Fruit fly (Drosophila melanogaster): ENCODE data around the gene nanos.

The nanos gene

DNA sequence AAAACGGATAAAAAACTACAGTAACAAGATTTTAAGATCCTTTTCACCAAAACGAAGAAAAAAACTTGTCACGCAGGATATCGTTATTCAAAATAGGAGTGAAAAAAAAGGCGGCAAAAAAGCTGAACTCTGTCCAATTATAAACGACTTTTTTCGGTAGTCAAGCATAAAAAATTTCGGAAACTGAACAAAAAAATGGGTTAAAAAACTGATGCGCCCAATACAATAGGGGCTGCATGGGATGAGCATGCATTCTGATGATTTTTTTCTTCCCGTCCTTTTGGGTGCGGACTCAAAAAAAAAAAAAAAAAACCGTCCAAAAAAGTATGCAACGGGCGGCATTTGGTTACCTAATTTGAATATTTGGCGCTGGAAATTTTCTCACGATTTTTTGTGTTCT, 17.5 kb downstream of the nanos start:
- TF ChIP-seq EcR (GFP tag; optimal IDR thresholded peaks at IDR 0.05) (no peak), psq (optimal IDR thresholded peaks at IDR 0.05) (no peak), CG8478 (optimal IDR thresholded peaks at IDR 0.05) (no peak), pan (optimal IDR thresholded peaks at IDR 0.05) (no peak), Dll (optimal IDR thresholded peaks at IDR 0.05) (no peak), usp (GFP tag; optimal IDR thresholded peaks at IDR 0.05) (no peak)

DNA sequence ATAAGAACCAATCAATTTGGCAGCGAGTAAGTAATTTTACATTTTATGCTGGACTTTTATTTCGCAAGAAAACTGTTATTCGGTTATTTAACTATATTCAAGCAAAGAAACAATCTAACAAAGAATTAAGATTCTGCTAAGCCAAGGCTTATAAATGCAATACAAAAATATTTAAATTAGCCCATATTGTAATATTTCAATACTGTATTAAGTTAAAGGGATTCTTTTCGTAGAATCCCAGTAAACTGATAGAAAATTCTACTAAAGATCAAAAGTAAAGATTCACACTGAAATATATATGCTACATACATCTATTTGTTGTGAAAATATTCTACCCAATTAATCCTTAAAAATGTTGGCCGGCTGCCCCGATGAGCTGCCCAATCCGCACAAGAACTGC, 19.7 kb downstream of the nanos start, which contains the start of gene CG14282:
Gene CG14282 (plus strand): TSS at position 301 of the 400 bp plus-strand sequence.
- TF ChIP-seq pan (optimal IDR thresholded peaks at IDR 0.05) (no peak), EcR (GFP tag; optimal IDR thresholded peaks at IDR 0.05) (no peak), CG8478 (optimal IDR thresholded peaks at IDR 0.05) (no peak), Dll (optimal IDR thresholded peaks at IDR 0.05) (no peak), usp (GFP tag; optimal IDR thresholded peaks at IDR 0.05) (no peak)

dm6 chr3R:19180263-19180893, 23.3 kb downstream of the nanos start, which contains the start of the genes CG5555 and myd:
CG5555 (minus strand) TSS chr3R:19180538.
myd (plus strand) TSS chr3R:19180659.
- TF ChIP-seq pan (optimal IDR thresholded peaks at IDR 0.05): no peak
- TF ChIP-seq Dll (optimal IDR thresholded peaks at IDR 0.05): no peak
- no peak for TF ChIP-seq EcR (GFP tag; optimal IDR thresholded peaks at IDR 0.05)
- no peak for TF ChIP-seq CG8478 (optimal IDR thresholded peaks at IDR 0.05)
- no peak for TF ChIP-seq usp (GFP tag; optimal IDR thresholded peaks at IDR 0.05)
- TF ChIP-seq psq (optimal IDR thresholded peaks at IDR 0.05): no peak

dm6 chr3R:19181214-19181613, 24.2 kb downstream of the nanos start:
- no peak for TF ChIP-seq pan (optimal IDR thresholded peaks at IDR 0.05)
- no peak for TF ChIP-seq EcR (GFP tag; optimal IDR thresholded peaks at IDR 0.05)
- no peak for TF ChIP-seq CG8478 (optimal IDR thresholded peaks at IDR 0.05)
- no peak for TF ChIP-seq usp (GFP tag; optimal IDR thresholded peaks at IDR 0.05)
- TF ChIP-seq psq (optimal IDR thresholded peaks at IDR 0.05): no peak
- TF ChIP-seq Dll (optimal IDR thresholded peaks at IDR 0.05): no peak

DNA sequence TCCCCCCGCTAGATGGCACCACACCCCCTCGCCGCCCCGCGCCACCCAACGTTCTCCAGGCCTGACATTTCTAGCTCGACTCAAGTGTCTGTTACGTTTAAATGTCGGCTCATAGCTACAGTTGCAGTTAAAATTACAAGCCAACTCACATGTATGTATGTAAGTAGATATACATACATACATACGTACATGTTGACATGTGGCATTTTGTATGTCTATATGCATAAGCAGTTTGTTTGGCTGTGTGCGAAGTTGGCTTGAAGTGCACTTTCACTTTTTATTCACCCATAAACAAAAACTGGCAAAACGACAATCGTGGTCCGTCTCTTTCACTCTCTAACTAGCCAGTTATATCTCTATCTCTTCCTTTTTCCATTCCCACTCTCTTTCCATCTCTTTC, 25.8 kb downstream of the nanos start:
- TF ChIP-seq pan (optimal IDR thresholded peaks at IDR 0.05): no peak
- TF ChIP-seq psq (optimal IDR thresholded peaks at IDR 0.05): no peak
- TF ChIP-seq Dll (optimal IDR thresholded peaks at IDR 0.05): no peak
- no peak for TF ChIP-seq CG8478 (optimal IDR thresholded peaks at IDR 0.05)
- TF ChIP-seq EcR (GFP tag; optimal IDR thresholded peaks at IDR 0.05): no peak
- TF ChIP-seq usp (GFP tag; optimal IDR thresholded peaks at IDR 0.05): no peak

dm6 chr3R:19187717-19188149, 30.7 kb downstream of the nanos start:
- TF ChIP-seq Dll (optimal IDR thresholded peaks at IDR 0.05) (no peak), usp (GFP tag; optimal IDR thresholded peaks at IDR 0.05) (no peak), psq (optimal IDR thresholded peaks at IDR 0.05) (no peak), CG8478 (optimal IDR thresholded peaks at IDR 0.05) (no peak), EcR (GFP tag; optimal IDR thresholded peaks at IDR 0.05) (no peak), pan (optimal IDR thresholded peaks at IDR 0.05) (no peak)

- TF ChIP-seq usp (GFP tag; optimal IDR thresholded peaks at IDR 0.05): no peak
- TF ChIP-seq Dll (optimal IDR thresholded peaks at IDR 0.05): no peak
- TF ChIP-seq EcR (GFP tag; optimal IDR thresholded peaks at IDR 0.05): no peak
- no peak for TF ChIP-seq CG8478 (optimal IDR thresholded peaks at IDR 0.05)
- TF ChIP-seq pan (optimal IDR thresholded peaks at IDR 0.05): no peak
- no peak for TF ChIP-seq psq (optimal IDR thresholded peaks at IDR 0.05)
Measured at dm6 chr3R:19190020-19190419, 33.0 kb downstream of the nanos start.
